Fruit fly (Drosophila melanogaster) whole organism, adult: Measurements from ENCODE around the gene CG1463.

ENCODE experiments used
- CG11617 ChIP-seq: fragments of 200-800 bp; sonication (Bioruptor generic); optimal IDR thresholded peaks from 2 replicates; lab custom pipeline; 2017; ENCODE audit warnings: mild to moderate bottlenecking, missing biosample characterization, missing genetic modification reagents, missing genetic modification characterization
- CG12768 ChIP-seq: fragments of 200-800 bp; sonication (Bioruptor generic); optimal IDR thresholded peaks from 2 replicates; lab custom pipeline; 2017; ENCODE audit warnings: missing biosample characterization, missing genetic modification characterization, mild to moderate bottlenecking, moderate library complexity, missing genetic modification reagents
- CG14711 ChIP-seq: fragments of 200-800 bp; sonication (Bioruptor generic); optimal IDR thresholded peaks from 2 replicates; lab custom pipeline; 2018; ENCODE audit warnings: missing biosample characterization, mild to moderate bottlenecking, missing genetic modification characterization, moderate library complexity
- CG1620 ChIP-seq: fragments of 200-800 bp; sonication (Bioruptor generic); optimal IDR thresholded peaks from 2 replicates; lab custom pipeline; 2016; ENCODE audit warnings: missing biosample characterization, missing genetic modification characterization
- CG33017 ChIP-seq: fragments of 200-800 bp; sonication (Bioruptor generic); optimal IDR thresholded peaks from 2 replicates; lab custom pipeline; 2018; ENCODE audit warnings: missing biosample characterization, mild to moderate bottlenecking, missing genetic modification characterization, moderate library complexity
- CG5204 ChIP-seq: fragments of 200-800 bp; sonication (Bioruptor generic); optimal IDR thresholded peaks from 2 replicates; lab custom pipeline; 2016; ENCODE audit warnings: missing biosample characterization, missing genetic modification characterization
- CG7045 ChIP-seq: fragments of 200-800 bp; sonication (Bioruptor generic); optimal IDR thresholded peaks from 2 replicates; lab custom pipeline; 2017; ENCODE audit warnings: missing biosample characterization, mild to moderate bottlenecking, missing genetic modification characterization
- CG7101 ChIP-seq: fragments of 200-800 bp; sonication (Bioruptor generic); optimal IDR thresholded peaks from 2 replicates; lab custom pipeline; 2018; ENCODE audit warnings: missing biosample characterization, mild to moderate bottlenecking, missing genetic modification characterization, moderate library complexity
- Clk ChIP-seq: fragments of 200-800 bp; sonication (Bioruptor generic); optimal IDR thresholded peaks from 2 replicates; lab custom pipeline; 2017; ENCODE audit warnings: missing biosample characterization, missing genetic modification characterization
- Crg-1 ChIP-seq: fragments of 200-800 bp; sonication (Bioruptor generic); optimal IDR thresholded peaks from 2 replicates; lab custom pipeline; 2016; ENCODE audit warnings: missing biosample characterization, missing genetic modification characterization
- Hr96 ChIP-seq: fragments of 200-800 bp; sonication (Bioruptor generic); optimal IDR thresholded peaks from 2 replicates; lab custom pipeline; 2016; ENCODE audit warnings: missing biosample characterization, missing genetic modification characterization
- Mnt ChIP-seq: fragments of 200-800 bp; sonication (Bioruptor generic); optimal IDR thresholded peaks from 2 replicates; lab custom pipeline; 2016; ENCODE audit warnings: missing biosample characterization, mild to moderate bottlenecking, missing genetic modification characterization
- bab1 ChIP-seq: fragments of 200-800 bp; sonication (Bioruptor generic); optimal IDR thresholded peaks from 3 replicates; lab custom pipeline; 2019; ENCODE audit warnings: missing biosample characterization, mild to moderate bottlenecking, missing genetic modification characterization, moderate library complexity
- cic ChIP-seq: fragments of 200-800 bp; sonication (Bioruptor generic); optimal IDR thresholded peaks from 2 replicates; lab custom pipeline; 2017; ENCODE audit warnings: missing biosample characterization, mild to moderate bottlenecking, missing genetic modification characterization, moderate library complexity
- cnc ChIP-seq, 2 experiments: fragments of >200 bp; optimal IDR thresholded peaks; 2 replicates each; lab custom pipeline; 2017
- kay ChIP-seq: fragments of 200-800 bp; sonication (Bioruptor generic); peaks from one replicate; lab custom pipeline; 2016; ENCODE audit warnings: missing biosample characterization, missing genetic modification characterization, borderline replicate concordance
- ovo ChIP-seq: fragments of 200-800 bp; sonication (Bioruptor generic); optimal IDR thresholded peaks from 2 replicates; lab custom pipeline; 2016; ENCODE audit warnings: missing biosample characterization, missing genetic modification characterization
- pad ChIP-seq: fragments of 200-800 bp; sonication (Bioruptor generic); optimal IDR thresholded peaks from 3 replicates; lab custom pipeline; 2017; ENCODE audit warnings: missing biosample characterization, missing genetic modification characterization, mild to moderate bottlenecking, moderate library complexity, missing genetic modification reagents
- tj ChIP-seq: fragments of 200-800 bp; sonication (Bioruptor generic); optimal IDR thresholded peaks from 3 replicates; lab custom pipeline; 2017; ENCODE audit warnings: missing biosample characterization, mild to moderate bottlenecking, missing genetic modification characterization, moderate library complexity
- toe ChIP-seq: fragments of 200-800 bp; sonication (Bioruptor generic); optimal IDR thresholded peaks from 2 replicates; lab custom pipeline; 2016; ENCODE audit warnings: missing biosample characterization, missing genetic modification characterization

CG1463 gene

DNA sequence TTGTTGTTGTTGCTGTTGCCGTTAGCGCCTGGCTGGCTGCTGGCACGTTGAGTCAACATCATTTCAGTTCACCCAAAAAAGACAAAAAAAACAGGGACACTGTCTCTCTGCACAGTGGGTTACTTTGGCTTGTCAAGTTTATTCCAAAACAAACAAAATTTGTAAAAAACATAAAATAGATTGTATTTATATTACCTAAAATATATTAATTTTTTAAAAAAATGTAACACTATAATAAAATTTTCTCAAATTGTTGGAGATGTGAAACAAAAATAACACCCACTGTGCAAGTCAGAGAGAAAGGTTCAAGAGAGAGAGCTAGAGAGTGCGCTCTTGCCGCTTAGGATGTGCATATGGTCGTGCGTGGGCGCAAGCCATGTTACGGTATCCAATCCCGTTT is 43.8 kb downstream of the CG1463 start:
- TF ChIP-seq CG12768 (GFP tag; lab: Kevin White, UChicago) (peak; percentile 71), ovo (GFP tag; lab: Kevin White, UChicago) (peak; percentile 64), cnc (optimal IDR thresholded peaks at IDR 0.05; lab: Kevin White, UChicago) (no peak), cic (GFP tag; lab: Kevin White, UChicago) (no peak), toe (GFP tag; lab: Kevin White, UChicago) (peak; percentile 11), CG7101 (tag; lab: Kevin White, UChicago) (peak; percentile 92), bab1 (GFP tag; lab: Kevin White, UChicago) (no peak), CG1620 (GFP tag; lab: Kevin White, UChicago) (no peak), kay (GFP tag; lab: Kevin White, UChicago) (no peak), pad (GFP tag; lab: Kevin White, UChicago) (peak; percentile 57), CG14711 (tag; lab: Kevin White, UChicago) (peak; percentile 88), CG11617 (GFP tag; lab: Kevin White, UChicago) (peak; percentile 69), Hr96 (peak; percentile 43), CG7045 (GFP tag; lab: Kevin White, UChicago) (peak; percentile 82), tj (GFP tag; lab: Kevin White, UChicago) (peak; percentile 48), Crg-1 (GFP tag; lab: Kevin White, UChicago) (peak; percentile 28), CG5204 (GFP tag; lab: Kevin White, UChicago) (no peak), Clk (GFP tag; lab: Kevin White, UChicago) (peak; percentile 60), CG33017 (tag; lab: Kevin White, UChicago) (peak; percentile 87), Mnt (GFP tag; lab: Kevin White, UChicago) (peak; percentile 14)
